Fruit fly (Drosophila melanogaster) whole organism: ENCODE measurements around the gene drd.

Experiments
- CG8478 ChIP-seq: fragments of >200 bp; optimal IDR thresholded peaks from 2 replicates; lab custom pipeline; 2018; ENCODE audit warnings: inconsistent platforms
- Dll ChIP-seq: fragments of >200 bp; optimal IDR thresholded peaks from 2 replicates; lab custom pipeline; 2017
- EcR ChIP-seq, 2 experiments: fragments of >200 bp; optimal IDR thresholded peaks; 2 replicates each; lab custom pipeline; 2017; ENCODE audit warnings: missing biosample characterization in 2 of 2, missing genetic modification characterization in 2 of 2, missing genetic modification reagents in 2 of 2
- pan ChIP-seq: fragments of >200 bp; optimal IDR thresholded peaks from 2 replicates; lab custom pipeline; 2017
- psq ChIP-seq: fragments of >200 bp; optimal IDR thresholded peaks from 2 replicates; lab custom pipeline; 2017
- usp ChIP-seq: fragments of >200 bp; optimal IDR thresholded peaks from 2 replicates; lab custom pipeline; 2017; ENCODE audit warnings: missing biosample characterization, missing genetic modification characterization, mixed read lengths

Gene drd

dm6 chrX:15125496-15125895 lies at the start of gene drd:
drd (plus strand) TSS chrX:15125753.
- no peak for TF ChIP-seq usp (GFP tag; lab: Kevin White, UChicago)
- TF ChIP-seq psq (lab: Kevin White, UChicago) = no peak
- TF ChIP-seq CG8478 = no peak
- TF ChIP-seq EcR (GFP tag; optimal IDR thresholded peaks at IDR 0.05; lab: Kevin White, UChicago) = no peak
- TF ChIP-seq Dll (lab: Kevin White, UChicago) = no peak
- TF ChIP-seq pan (lab: Kevin White, UChicago) = no peak

dm6 chrX:15076038-15076575 lies 49.4 kb upstream of the drd start, which contains the start of gene Lsd-2:
Lsd-2 (minus strand) TSS chrX:15076220.
- TF ChIP-seq psq (lab: Kevin White, UChicago) (no peak), usp (GFP tag; lab: Kevin White, UChicago) (no peak), EcR (GFP tag; optimal IDR thresholded peaks at IDR 0.05; lab: Kevin White, UChicago) (no peak), pan (lab: Kevin White, UChicago) (no peak), CG8478 (no peak), Dll (lab: Kevin White, UChicago) (no peak)

dm6 chrX:15076606-15077005 lies 48.9 kb upstream of the drd start:
- TF ChIP-seq pan (lab: Kevin White, UChicago) (no peak), EcR (GFP tag; optimal IDR thresholded peaks at IDR 0.05; lab: Kevin White, UChicago) (no peak), CG8478 (no peak), psq (lab: Kevin White, UChicago) (no peak), usp (GFP tag; lab: Kevin White, UChicago) (no peak), Dll (lab: Kevin White, UChicago) (no peak)

dm6 chrX:15077576-15078136 lies 47.9 kb upstream of the drd start:
- TF ChIP-seq EcR (GFP tag; optimal IDR thresholded peaks at IDR 0.05; lab: Kevin White, UChicago) (no peak), psq (lab: Kevin White, UChicago) (no peak), CG8478 (no peak), usp (GFP tag; lab: Kevin White, UChicago) (no peak), Dll (lab: Kevin White, UChicago) (no peak), pan (lab: Kevin White, UChicago) (no peak)

dm6 chrX:15078394-15078793 lies 47.2 kb upstream of the drd start:
- no peak for TF ChIP-seq usp (GFP tag; lab: Kevin White, UChicago)
- TF ChIP-seq psq (lab: Kevin White, UChicago) = no peak
- TF ChIP-seq EcR (GFP tag; optimal IDR thresholded peaks at IDR 0.05; lab: Kevin White, UChicago) = no peak
- TF ChIP-seq CG8478 = no peak
- no peak for TF ChIP-seq Dll (lab: Kevin White, UChicago)

- TF ChIP-seq usp (GFP tag; lab: Kevin White, UChicago) = no peak
- TF ChIP-seq CG8478 = no peak
- no peak for TF ChIP-seq Dll (lab: Kevin White, UChicago)
- no peak for TF ChIP-seq pan (lab: Kevin White, UChicago)
- no peak for TF ChIP-seq psq (lab: Kevin White, UChicago)
- no peak for TF ChIP-seq EcR (GFP tag; optimal IDR thresholded peaks at IDR 0.05; lab: Kevin White, UChicago)
Observed at dm6 chrX:15079163-15079809, 46.3 kb upstream of the drd start.

- TF ChIP-seq CG8478 (no peak), Dll (lab: Kevin White, UChicago) (no peak), psq (lab: Kevin White, UChicago) (no peak), pan (lab: Kevin White, UChicago) (no peak), EcR (GFP tag; optimal IDR thresholded peaks at IDR 0.05; lab: Kevin White, UChicago) (no peak), usp (GFP tag; lab: Kevin White, UChicago) (no peak)
Observed at dm6 chrX:15079945-15080344, 45.6 kb upstream of the drd start.

- TF ChIP-seq usp (GFP tag; lab: Kevin White, UChicago) (no peak), EcR (GFP tag; optimal IDR thresholded peaks at IDR 0.05; lab: Kevin White, UChicago) (no peak), pan (lab: Kevin White, UChicago) (no peak), Dll (lab: Kevin White, UChicago) (no peak), psq (lab: Kevin White, UChicago) (no peak), CG8478 (no peak)
Observed at dm6 chrX:15080780-15081402, 44.7 kb upstream of the drd start, which contains the start of gene CG33177. CG33177 (plus strand) TSS chrX:15081367.

- TF ChIP-seq Dll (lab: Kevin White, UChicago) (no peak), psq (lab: Kevin White, UChicago) (no peak), EcR (GFP tag; optimal IDR thresholded peaks at IDR 0.05; lab: Kevin White, UChicago) (no peak), usp (GFP tag; lab: Kevin White, UChicago) (no peak), pan (lab: Kevin White, UChicago) (no peak), CG8478 (no peak)
Observed at dm6 chrX:15082681-15083080, 42.9 kb upstream of the drd start, which contains the start of gene CG33178. CG33178 (plus strand) TSS chrX:15082827.

dm6 chrX:15084580-15085138 lies 40.9 kb upstream of the drd start, which contains the start of gene Cox17:
Cox17 (minus strand) TSS chrX:15084699.
- TF ChIP-seq EcR (GFP tag; optimal IDR thresholded peaks at IDR 0.05; lab: Kevin White, UChicago) = no peak
- no peak for TF ChIP-seq Dll (lab: Kevin White, UChicago)
- TF ChIP-seq CG8478 = no peak
- no peak for TF ChIP-seq pan (lab: Kevin White, UChicago)
- TF ChIP-seq usp (GFP tag; lab: Kevin White, UChicago) = no peak
- no peak for TF ChIP-seq psq (lab: Kevin White, UChicago)
